Fruit fly (Drosophila melanogaster): ENCODE data around the gene fz.

DNA sequence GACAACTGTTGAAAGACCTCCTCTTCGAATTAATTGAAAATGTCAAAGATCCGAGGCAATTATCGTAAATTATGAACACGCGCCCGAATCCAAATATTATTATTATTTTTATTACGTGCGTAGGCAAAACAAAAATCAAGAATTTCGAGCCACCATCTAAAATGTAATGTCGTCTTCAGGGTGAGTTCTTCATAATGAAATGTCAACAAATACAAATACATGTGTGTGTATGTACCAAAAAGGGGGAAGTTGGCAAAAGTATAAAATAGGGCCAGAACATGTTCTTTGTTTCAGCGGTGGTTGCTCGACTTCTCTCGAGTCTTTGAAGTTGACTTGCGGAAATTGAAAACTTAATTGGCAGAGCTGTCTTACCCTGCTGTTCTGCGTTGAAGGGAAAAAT lies 52.1 kb downstream of the fz start:
- TF ChIP-seq Myc (optimal IDR thresholded peaks at IDR 0.05) (no peak), h (optimal IDR thresholded peaks at IDR 0.05) (no peak), ttk (optimal IDR thresholded peaks at IDR 0.05) (no peak), Sin3A (optimal IDR thresholded peaks at IDR 0.05) (no peak)

Data from Kc167 (cell line).